Fruit fly (Drosophila melanogaster) whole organism, embryonic: ENCODE results near the gene Sema5c.
A peak's percentile ranks its signal among the peaks of the same experiment; 100 is the strongest.

Experiments
- Atf3 ChIP-seq: fragments of 200-800 bp; sonication (Bioruptor generic); optimal IDR thresholded peaks from 3 replicates; lab custom pipeline; 2016; ENCODE audit warnings: missing biosample characterization, missing genetic modification characterization
- CG10543 ChIP-seq: fragments of 200-800 bp; sonication (Bioruptor generic); optimal IDR thresholded peaks from 3 replicates; lab custom pipeline; 2017; ENCODE audit warnings: missing biosample characterization, mild to moderate bottlenecking, missing genetic modification characterization, moderate library complexity
- CG10565 ChIP-seq: fragments of 200-800 bp; sonication (Bioruptor generic); optimal IDR thresholded peaks from 3 replicates; lab custom pipeline; 2016; ENCODE audit warnings: missing biosample characterization, mild to moderate bottlenecking, missing genetic modification characterization
- CG10979 ChIP-seq: fragments of 200-800 bp; sonication (Bioruptor generic); optimal IDR thresholded peaks from 2 replicates; lab custom pipeline; 2018; ENCODE audit warnings: missing biosample characterization, mild to moderate bottlenecking, missing genetic modification characterization, moderate library complexity
- CG11398 ChIP-seq: fragments of 200-800 bp; sonication (Bioruptor generic); optimal IDR thresholded peaks from 2 replicates; lab custom pipeline; 2016; ENCODE audit warnings: missing biosample characterization, missing genetic modification characterization
- CG11695 ChIP-seq: fragments of 200-800 bp; sonication (Bioruptor generic); IDR thresholded peaks from 3 replicates; pipeline ENCODE4 v1.3.6; 2022; ENCODE audit warnings: missing biosample characterization, missing genetic modification characterization
- CG14441 ChIP-seq: fragments of 200-800 bp; sonication (Bioruptor generic); IDR thresholded peaks from 2 replicates; pipeline ENCODE4 v1.3.6; 2022; ENCODE audit warnings: missing biosample characterization, missing genetic modification characterization
- CG14667 ChIP-seq: fragments of 200-800 bp; sonication (Bioruptor generic); IDR thresholded peaks from 2 replicates; pipeline ENCODE4 v1.3.6; 2022; ENCODE audit warnings: missing biosample characterization, missing genetic modification characterization
- CG16779 ChIP-seq: fragments of 200-800 bp; sonication (Bioruptor generic); IDR thresholded peaks from 2 replicates; pipeline ENCODE4 v1.3.6; 2022; ENCODE audit warnings: missing biosample characterization, missing genetic modification characterization
- CG18764 ChIP-seq: fragments of 200-800 bp; sonication (Bioruptor generic); optimal IDR thresholded peaks from 3 replicates; lab custom pipeline; 2016; ENCODE audit warnings: missing biosample characterization, missing genetic modification characterization
- CG31388 ChIP-seq: fragments of 200-800 bp; sonication (Bioruptor generic); optimal IDR thresholded peaks from 2 replicates; lab custom pipeline; 2016; ENCODE audit warnings: missing biosample characterization, missing genetic modification characterization
- CG34422 ChIP-seq: fragments of 200-800 bp; sonication (Bioruptor generic); IDR thresholded peaks from 3 replicates; pipeline ENCODE4 v1.3.6; 2022; ENCODE audit warnings: missing biosample characterization, missing genetic modification characterization
- CG5245 ChIP-seq: fragments of 200-800 bp; sonication (Bioruptor generic); optimal IDR thresholded peaks from 3 replicates; lab custom pipeline; 2016; ENCODE audit warnings: missing biosample characterization, missing genetic modification characterization
- CG6791 ChIP-seq: fragments of 200-800 bp; sonication (Bioruptor generic); IDR thresholded peaks from 3 replicates; pipeline ENCODE4 v1.3.6; 2022; ENCODE audit warnings: missing biosample characterization, missing genetic modification characterization; ENCODE audit not compliant: partially characterized antibody
- CG7987 ChIP-seq: fragments of 200-800 bp; sonication (Bioruptor generic); optimal IDR thresholded peaks from 2 replicates; lab custom pipeline; 2018; ENCODE audit warnings: missing biosample characterization, mild to moderate bottlenecking, missing genetic modification characterization, moderate library complexity
- CG8388 ChIP-seq: fragments of 200-800 bp; sonication (Bioruptor generic); optimal IDR thresholded peaks from 2 replicates; lab custom pipeline; 2019; ENCODE audit warnings: missing biosample characterization, mild to moderate bottlenecking, missing genetic modification characterization, moderate library complexity
- CG9817 ChIP-seq: fragments of 200-800 bp; sonication (Bioruptor generic); optimal IDR thresholded peaks from 2 replicates; lab custom pipeline; 2018; ENCODE audit warnings: missing biosample characterization, mild to moderate bottlenecking, missing genetic modification characterization, moderate library complexity
- CG9876 ChIP-seq: fragments of 200-800 bp; sonication (Bioruptor generic); optimal IDR thresholded peaks from 2 replicates; lab custom pipeline; 2016; ENCODE audit warnings: missing biosample characterization, missing genetic modification characterization
- Chrac-16 ChIP-seq: fragments of 200-800 bp; sonication (Bioruptor generic); optimal IDR thresholded peaks from 3 replicates; lab custom pipeline; 2016; ENCODE audit warnings: missing biosample characterization, missing genetic modification characterization
- HHEX ChIP-seq: fragments of 200-800 bp; sonication (Bioruptor generic); optimal IDR thresholded peaks from 3 replicates; lab custom pipeline; 2017; ENCODE audit warnings: missing biosample characterization, mild to moderate bottlenecking, missing genetic modification characterization, missing genetic modification reagents
- HmgD ChIP-seq: fragments of 200-800 bp; sonication (Bioruptor generic); optimal IDR thresholded peaks from 3 replicates; lab custom pipeline; 2016; ENCODE audit warnings: missing biosample characterization, missing genetic modification characterization
- Mrtf ChIP-seq: fragments of 200-800 bp; sonication (Bioruptor generic); IDR thresholded peaks from 3 replicates; pipeline ENCODE4 v1.3.6; 2022; ENCODE audit warnings: missing biosample characterization, missing genetic modification characterization
- NC2α ChIP-seq: fragments of 200-800 bp; sonication (Bioruptor generic); optimal IDR thresholded peaks from 2 replicates; lab custom pipeline; 2016; ENCODE audit warnings: missing biosample characterization, missing genetic modification characterization
- Optix ChIP-seq: fragments of 200-800 bp; sonication (Bioruptor generic); IDR thresholded peaks from 3 replicates; pipeline ENCODE4 v1.3.6; 2022; ENCODE audit warnings: missing biosample characterization, missing genetic modification characterization
- Sox100B ChIP-seq: fragments of 200-800 bp; sonication (Bioruptor generic); optimal IDR thresholded peaks from 3 replicates; lab custom pipeline; 2018; ENCODE audit warnings: missing biosample characterization, mild to moderate bottlenecking, missing genetic modification characterization
- Xbp1 ChIP-seq: fragments of 200-800 bp; sonication (Bioruptor generic); optimal IDR thresholded peaks from 3 replicates; lab custom pipeline; 2016; ENCODE audit warnings: missing biosample characterization, mild to moderate bottlenecking, missing genetic modification characterization
- YL-1 ChIP-seq: fragments of 200-800 bp; sonication (Bioruptor generic); optimal IDR thresholded peaks from 3 replicates; lab custom pipeline; 2017; ENCODE audit warnings: missing biosample characterization, mild to moderate bottlenecking, missing genetic modification characterization
- amos ChIP-seq: fragments of 200-800 bp; sonication (Bioruptor generic); IDR thresholded peaks from 2 replicates; pipeline ENCODE4 v1.3.6; 2022; ENCODE audit warnings: missing biosample characterization, missing genetic modification characterization; ENCODE audit not compliant: partially characterized antibody
- chinmo ChIP-seq: fragments of 200-800 bp; sonication (Bioruptor generic); IDR thresholded peaks from 4 replicates; pipeline ENCODE4 v1.3.6; 2022; ENCODE audit warnings: missing biosample characterization, missing genetic modification characterization; ENCODE audit not compliant: partially characterized antibody
- dati ChIP-seq: fragments of 200-800 bp; sonication (Bioruptor generic); IDR thresholded peaks from 2 replicates; pipeline ENCODE4 v1.3.6; 2022; ENCODE audit warnings: missing biosample characterization, missing genetic modification characterization
- dmrt11E ChIP-seq: fragments of 200-800 bp; sonication (Bioruptor generic); optimal IDR thresholded peaks from 3 replicates; lab custom pipeline; 2018; ENCODE audit warnings: missing biosample characterization, mild to moderate bottlenecking, missing genetic modification characterization, moderate library complexity
- ems ChIP-seq: fragments of 200-800 bp; sonication (Bioruptor generic); optimal IDR thresholded peaks from 3 replicates; lab custom pipeline; 2016; ENCODE audit warnings: missing biosample characterization, missing genetic modification characterization
- exex ChIP-seq: fragments of 200-800 bp; sonication (Bioruptor generic); optimal IDR thresholded peaks from 4 replicates; lab custom pipeline; 2018; ENCODE audit warnings: missing biosample characterization, mild to moderate bottlenecking, missing genetic modification characterization, moderate library complexity
- gsb ChIP-seq: fragments of 200-800 bp; sonication (Bioruptor generic); IDR thresholded peaks from 2 replicates; pipeline ENCODE4 v1.3.6; 2022; ENCODE audit warnings: missing biosample characterization, missing genetic modification characterization
- lbe ChIP-seq: fragments of 200-800 bp; sonication (Bioruptor generic); optimal IDR thresholded peaks from 2 replicates; lab custom pipeline; 2016; ENCODE audit warnings: missing biosample characterization, mild to moderate bottlenecking, missing genetic modification characterization
- lov ChIP-seq, 2 experiments: fragments of 200-800 bp in 1 of 2; fragments of >200 bp in 1 of 2; sonication (Bioruptor generic) in 1 of 2; IDR thresholded peaks in 1 of 2; optimal IDR thresholded peaks in 1 of 2; 2 replicates in 1 of 2; 3 replicates in 1 of 2; pipeline versions ENCODE4 v1.3.6 to Lab custom; 2017 to 2022; ENCODE audit warnings: missing biosample characterization in 1 of 2, missing genetic modification characterization in 1 of 2
- mirr ChIP-seq: fragments of 200-800 bp; sonication (Bioruptor generic); optimal IDR thresholded peaks from 3 replicates; lab custom pipeline; 2018; ENCODE audit warnings: missing biosample characterization, mild to moderate bottlenecking, missing genetic modification characterization
- nerfin-1 ChIP-seq: fragments of 200-800 bp; sonication (Bioruptor generic); optimal IDR thresholded peaks from 3 replicates; lab custom pipeline; 2019; ENCODE audit warnings: missing biosample characterization, mild to moderate bottlenecking, missing genetic modification characterization, moderate library complexity
- peb ChIP-seq: fragments of 200-800 bp; sonication (Bioruptor generic); IDR thresholded peaks from 2 replicates; pipeline ENCODE4 v1.3.6; 2022; ENCODE audit warnings: missing biosample characterization, missing genetic modification characterization
- ro ChIP-seq: fragments of 200-800 bp; sonication (Bioruptor generic); IDR thresholded peaks from 2 replicates; pipeline ENCODE4 v1.3.6; 2022; ENCODE audit warnings: missing biosample characterization, missing genetic modification characterization
- scrt ChIP-seq: fragments of 200-800 bp; sonication (Bioruptor generic); optimal IDR thresholded peaks from 2 replicates; lab custom pipeline; 2018; ENCODE audit warnings: missing biosample characterization, mild to moderate bottlenecking, missing genetic modification characterization, moderate library complexity
- sens ChIP-seq: fragments of 200-800 bp; sonication (Bioruptor generic); peaks from one replicate; lab custom pipeline; 2016; ENCODE audit warnings: missing biosample characterization, missing genetic modification characterization
- sens-2 ChIP-seq: fragments of 200-800 bp; sonication (Bioruptor generic); IDR thresholded peaks from 2 replicates; pipeline ENCODE4 v1.3.6; 2022; ENCODE audit warnings: missing biosample characterization, missing genetic modification characterization
- vfl ChIP-seq: fragments of 200-800 bp; sonication (Bioruptor generic); optimal IDR thresholded peaks from 2 replicates; lab custom pipeline; 2016; ENCODE audit warnings: missing biosample characterization, missing genetic modification characterization
- vnd ChIP-seq: fragments of 200-800 bp; sonication (Bioruptor generic); IDR thresholded peaks from 3 replicates; pipeline ENCODE4 v1.3.6; 2022; ENCODE audit warnings: missing biosample characterization, missing genetic modification characterization; ENCODE audit not compliant: partially characterized antibody
- wdn ChIP-seq: fragments of 200-800 bp; sonication (Bioruptor generic); IDR thresholded peaks from 2 replicates; pipeline ENCODE4 v1.3.6; 2022; ENCODE audit warnings: missing biosample characterization, missing genetic modification characterization
- zen ChIP-seq: fragments of 200-800 bp; sonication (Bioruptor generic); optimal IDR thresholded peaks from 3 replicates; lab custom pipeline; 2018; ENCODE audit warnings: missing biosample characterization, mild to moderate bottlenecking, missing genetic modification characterization, moderate library complexity
- zen2 ChIP-seq: fragments of 200-800 bp; sonication (Bioruptor generic); IDR thresholded peaks from 3 replicates; pipeline ENCODE4 v1.3.6; 2022; ENCODE audit warnings: missing biosample characterization, missing genetic modification characterization; ENCODE audit not compliant: partially characterized antibody

Sema5c gene

dm6 chr3L:12081679-12082520 lies at the start of gene Sema5c (continued):
- TF ChIP-seq Xbp1 (GFP tag; lab: Kevin White, UChicago): peak; percentile 59
- TF ChIP-seq CG11398: no peak
- peak; percentile 31 for TF ChIP-seq scrt
- peak; percentile 84; the same call in 1 of the 4 replicates for TF ChIP-seq chinmo (GFP tag; lab: Robert Waterston, UW)
- peak; percentile 30; the same call in 1 of the 2 replicates for TF ChIP-seq sens-2 (GFP tag; lab: Robert Waterston, UW)
- no peak for TF ChIP-seq dati (GFP tag; lab: Robert Waterston, UW)
- 0 out of 2 replicates have a peak, but pooled peaks have one; percentile 36 for TF ChIP-seq gsb
- peak; percentile 86 for TF ChIP-seq CG11695 (GFP tag; lab: Robert Waterston, UW)
- TF ChIP-seq dmrt11E: peak; percentile 89
- peak; percentile 43 for TF ChIP-seq zen (tag; lab: Kevin White, UChicago)
- peak; percentile 62; the same call in 1 of the 3 replicates for TF ChIP-seq Optix
- peak; percentile 47 for TF ChIP-seq lbe (GFP tag; lab: Kevin White, UChicago)
- TF ChIP-seq CG8388 (GFP tag; lab: Kevin White, UChicago): peak; percentile 74
- peak; percentile 83 for TF ChIP-seq CG10979 (tag; lab: Kevin White, UChicago)
- peak; percentile 51; the same call in 1 of the 3 replicates for TF ChIP-seq Mrtf (GFP tag; lab: Robert Waterston, UW)
- TF ChIP-seq peb: no peak
- TF ChIP-seq amos (GFP tag; lab: Robert Waterston, UW): no peak; the same call in 1 of the 2 replicates
- peak; percentile 52 for TF ChIP-seq mirr (GFP tag; lab: Kevin White, UChicago)
- TF ChIP-seq CG10565 (GFP tag; lab: Kevin White, UChicago): no peak
- peak; percentile 30 for TF ChIP-seq exex
- TF ChIP-seq ems (GFP tag; lab: Kevin White, UChicago): no peak
- no peak for TF ChIP-seq CG5245 (GFP tag; lab: Kevin White, UChicago)
- TF ChIP-seq CG31388 (GFP tag; lab: Kevin White, UChicago): no peak
- TF ChIP-seq NC2α (GFP tag; lab: Kevin White, UChicago): no peak
- peak; percentile 67; the same call in 1 of the 2 replicates for TF ChIP-seq CG16779 (GFP tag; lab: Robert Waterston, UW)
- TF ChIP-seq CG14667: peak; percentile 31
- TF ChIP-seq HHEX (GFP tag; lab: Kevin White, UChicago): peak; percentile 57
- no peak for TF ChIP-seq CG9876
- no peak for TF ChIP-seq ro (GFP tag; lab: Robert Waterston, UW)
- no peak for TF ChIP-seq wdn (GFP tag; lab: Robert Waterston, UW)
- TF ChIP-seq CG34422: peak; percentile 33; the same call in 2 of the 3 replicates
- peak; percentile 56 for TF ChIP-seq CG14441 (GFP tag; lab: Robert Waterston, UW)
- no peak for TF ChIP-seq vfl (GFP tag; lab: Kevin White, UChicago)
- TF ChIP-seq lov (optimal IDR thresholded peaks at IDR 0.05; lab: Kevin White, UChicago): no peak
- TF ChIP-seq lov (GFP tag; IDR thresholded peaks at IDR 0.05; lab: Robert Waterston, UW): peak; percentile 82; the same call in 2 of the 3 replicates
- TF ChIP-seq Chrac-16 (GFP tag; lab: Kevin White, UChicago): peak; percentile 52
- TF ChIP-seq HmgD (GFP tag; lab: Kevin White, UChicago): no peak
- peak; percentile 27 for TF ChIP-seq YL-1 (GFP tag; lab: Kevin White, UChicago)
- TF ChIP-seq CG18764 (GFP tag; lab: Kevin White, UChicago): no peak
- TF ChIP-seq nerfin-1: peak; percentile 42
- peak; percentile 25 for TF ChIP-seq CG10543
- peak; percentile 88 for TF ChIP-seq Sox100B (GFP tag; lab: Kevin White, UChicago)
- TF ChIP-seq vnd (GFP tag; lab: Robert Waterston, UW): 0 out of 3 replicates have a peak, but pooled peaks have one; percentile 10
- TF ChIP-seq Atf3 (GFP tag; lab: Kevin White, UChicago): no peak
- peak; percentile 35 for TF ChIP-seq CG9817
- TF ChIP-seq zen2 (GFP tag; lab: Robert Waterston, UW): no peak
- no peak; the same call in 2 of the 3 replicates for TF ChIP-seq CG6791 (GFP tag; lab: Robert Waterston, UW)
- TF ChIP-seq CG7987 (GFP tag; lab: Kevin White, UChicago): no peak
- peak; percentile 90 for TF ChIP-seq sens (GFP tag; lab: Kevin White, UChicago)
